Fruit fly (Drosophila melanogaster) whole organism, prepupa: Measurements from ENCODE around the gene Ent1.

ENCODE experiments used
- Blimp-1 ChIP-seq: fragments of 200-800 bp; sonication (Bioruptor generic); optimal IDR thresholded peaks from 3 replicates; lab custom pipeline; 2017; ENCODE audit warnings: missing biosample characterization, missing genetic modification characterization, mild to moderate bottlenecking, moderate library complexity, missing genetic modification reagents
- CG10631 ChIP-seq: fragments of 200-800 bp; sonication (Bioruptor generic); optimal IDR thresholded peaks from 2 replicates; lab custom pipeline; 2016; ENCODE audit warnings: missing biosample characterization, missing genetic modification characterization
- CG11294 ChIP-seq: fragments of 200-800 bp; sonication (Bioruptor generic); IDR thresholded peaks from 2 replicates; pipeline ENCODE4 v1.3.6; 2022; ENCODE audit warnings: missing biosample characterization, missing genetic modification characterization
- CG15336 ChIP-seq: fragments of 200-800 bp; sonication (Bioruptor generic); IDR thresholded peaks from 2 replicates; pipeline ENCODE4 v1.3.6; 2022; ENCODE audit warnings: missing biosample characterization, missing genetic modification characterization
- CG1621 ChIP-seq: fragments of 200-800 bp; sonication (Bioruptor generic); optimal IDR thresholded peaks from 3 replicates; lab custom pipeline; 2018; ENCODE audit warnings: missing biosample characterization, mild to moderate bottlenecking, missing genetic modification characterization
- CG16779 ChIP-seq: fragments of 200-800 bp; sonication (Bioruptor generic); optimal IDR thresholded peaks from 3 replicates; lab custom pipeline; 2017; ENCODE audit warnings: missing biosample characterization, mild to moderate bottlenecking, missing genetic modification characterization
- CG31627 ChIP-seq: fragments of 200-800 bp; sonication (Bioruptor generic); optimal IDR thresholded peaks from 3 replicates; lab custom pipeline; 2016; ENCODE audit warnings: missing biosample characterization, missing genetic modification characterization
- CG32006 ChIP-seq: fragments of 200-800 bp; sonication (Bioruptor generic); optimal IDR thresholded peaks from 3 replicates; lab custom pipeline; 2017; ENCODE audit warnings: missing biosample characterization, mild to moderate bottlenecking, missing genetic modification characterization
- CG34406 ChIP-seq: fragments of 200-800 bp; sonication (Bioruptor generic); optimal IDR thresholded peaks from 3 replicates; lab custom pipeline; 2016; ENCODE audit warnings: missing biosample characterization, missing genetic modification characterization
- CG3919 ChIP-seq: fragments of 200-800 bp; sonication (Bioruptor generic); optimal IDR thresholded peaks from 3 replicates; lab custom pipeline; 2016; ENCODE audit warnings: missing biosample characterization, missing genetic modification characterization
- CG4318 ChIP-seq: fragments of 200-800 bp; sonication (Bioruptor generic); optimal IDR thresholded peaks from 3 replicates; lab custom pipeline; 2017; ENCODE audit warnings: missing biosample characterization, mild to moderate bottlenecking, missing genetic modification characterization
- CG6163 ChIP-seq: fragments of 200-800 bp; sonication (Bioruptor generic); IDR thresholded peaks from 3 replicates; pipeline ENCODE4 v1.3.6; 2022; ENCODE audit warnings: missing biosample characterization, missing genetic modification characterization
- CG6792 ChIP-seq: fragments of 200-800 bp; sonication (Bioruptor generic); optimal IDR thresholded peaks from 3 replicates; lab custom pipeline; 2016; ENCODE audit warnings: missing biosample characterization, missing genetic modification characterization
- CG6854 ChIP-seq: fragments of 200-800 bp; sonication (Bioruptor generic); optimal IDR thresholded peaks from 2 replicates; lab custom pipeline; 2017; ENCODE audit warnings: missing biosample characterization, mild to moderate bottlenecking, missing genetic modification characterization
- CG8632 ChIP-seq: fragments of 200-800 bp; sonication (Bioruptor generic); optimal IDR thresholded peaks from 3 replicates; lab custom pipeline; 2016; ENCODE audit warnings: missing biosample characterization, missing genetic modification characterization
- Eip78C ChIP-seq: fragments of 200-800 bp; sonication (Bioruptor generic); peaks from one replicate; lab custom pipeline; 2016; ENCODE audit warnings: missing biosample characterization, missing genetic modification characterization
- Ets96B ChIP-seq: fragments of 200-800 bp; optimal IDR thresholded peaks from 2 replicates; lab custom pipeline; 2019; ENCODE audit warnings: missing biosample characterization, mild to moderate bottlenecking, missing genetic modification characterization, moderate library complexity
- Hr39 ChIP-seq: fragments of 200-800 bp; sonication (Bioruptor generic); optimal IDR thresholded peaks from 2 replicates; lab custom pipeline; 2016; ENCODE audit warnings: missing biosample characterization, missing genetic modification characterization
- Met ChIP-seq: fragments of 200-800 bp; sonication (Bioruptor generic); optimal IDR thresholded peaks from 3 replicates; lab custom pipeline; 2016; ENCODE audit warnings: missing biosample characterization, missing genetic modification characterization
- OdsH ChIP-seq: fragments of 200-800 bp; sonication (Bioruptor generic); optimal IDR thresholded peaks from 3 replicates; lab custom pipeline; 2016; ENCODE audit warnings: missing biosample characterization, missing genetic modification characterization
- Sox15 ChIP-seq: fragments of 200-800 bp; sonication (Bioruptor generic); optimal IDR thresholded peaks from 3 replicates; lab custom pipeline; 2016; ENCODE audit warnings: missing biosample characterization, missing genetic modification characterization
- achi ChIP-seq: fragments of 200-800 bp; sonication (Bioruptor generic); optimal IDR thresholded peaks from 3 replicates; lab custom pipeline; 2016; ENCODE audit warnings: missing biosample characterization, missing genetic modification characterization
- acj6 ChIP-seq: fragments of 200-800 bp; sonication (Bioruptor generic); optimal IDR thresholded peaks from 3 replicates; lab custom pipeline; 2016; ENCODE audit warnings: missing biosample characterization, missing genetic modification characterization
- cyc ChIP-seq: fragments of 200-800 bp; sonication (Bioruptor generic); optimal IDR thresholded peaks from 3 replicates; lab custom pipeline; 2016; ENCODE audit warnings: missing biosample characterization, missing genetic modification characterization
- dac ChIP-seq: fragments of 200-800 bp; sonication (Bioruptor generic); optimal IDR thresholded peaks from 2 replicates; lab custom pipeline; 2017; ENCODE audit warnings: missing biosample characterization, mild to moderate bottlenecking, missing genetic modification characterization
- dsx ChIP-seq: fragments of 200-800 bp; optimal IDR thresholded peaks from 3 replicates; lab custom pipeline; 2019; ENCODE audit warnings: missing biosample characterization, mild to moderate bottlenecking, missing genetic modification characterization, moderate library complexity; ENCODE audit not compliant: poor library complexity, severe bottlenecking
- eg ChIP-seq: fragments of 200-800 bp; sonication (Bioruptor generic); IDR thresholded peaks from 3 replicates; pipeline ENCODE4 v1.3.6; 2022; ENCODE audit warnings: missing biosample characterization, missing genetic modification characterization
- esn ChIP-seq: fragments of 200-800 bp; sonication (Bioruptor generic); optimal IDR thresholded peaks from 2 replicates; lab custom pipeline; 2016; ENCODE audit warnings: missing biosample characterization, mild to moderate bottlenecking, missing genetic modification characterization, moderate library complexity
- fd59A ChIP-seq: fragments of 200-800 bp; sonication (Bioruptor generic); optimal IDR thresholded peaks from 2 replicates; lab custom pipeline; 2017; ENCODE audit warnings: missing biosample characterization, mild to moderate bottlenecking, missing genetic modification characterization, missing genetic modification reagents
- fd85E ChIP-seq: fragments of 200-800 bp; sonication (Bioruptor generic); optimal IDR thresholded peaks from 3 replicates; lab custom pipeline; 2016; ENCODE audit warnings: missing biosample characterization, missing genetic modification characterization
- lz ChIP-seq: fragments of 200-800 bp; sonication (Bioruptor generic); optimal IDR thresholded peaks from 3 replicates; lab custom pipeline; 2016; ENCODE audit warnings: missing biosample characterization, missing genetic modification characterization
- net ChIP-seq: fragments of 200-800 bp; sonication (Bioruptor generic); optimal IDR thresholded peaks from 3 replicates; lab custom pipeline; 2016; ENCODE audit warnings: missing biosample characterization, missing genetic modification characterization
- pdm3 ChIP-seq: fragments of 200-800 bp; sonication (Bioruptor generic); optimal IDR thresholded peaks from 3 replicates; lab custom pipeline; 2016; ENCODE audit warnings: missing biosample characterization, missing genetic modification characterization
- salr ChIP-seq, 2 experiments: fragments of 200-800 bp; sonication (Bioruptor generic); optimal IDR thresholded peaks; 3 replicates each; lab custom pipeline; 2016 to 2018; ENCODE audit warnings: missing biosample characterization in 2 of 2, missing genetic modification characterization in 2 of 2, mild to moderate bottlenecking in 1 of 2
- topi ChIP-seq: fragments of 200-800 bp; sonication (Bioruptor generic); optimal IDR thresholded peaks from 3 replicates; lab custom pipeline; 2016; ENCODE audit warnings: missing biosample characterization, missing genetic modification characterization
- vri ChIP-seq: fragments of 200-800 bp; sonication (Bioruptor generic); optimal IDR thresholded peaks from 3 replicates; lab custom pipeline; 2016; ENCODE audit warnings: missing biosample characterization, mild to moderate bottlenecking, missing genetic modification characterization

Gene Ent1

DNA sequence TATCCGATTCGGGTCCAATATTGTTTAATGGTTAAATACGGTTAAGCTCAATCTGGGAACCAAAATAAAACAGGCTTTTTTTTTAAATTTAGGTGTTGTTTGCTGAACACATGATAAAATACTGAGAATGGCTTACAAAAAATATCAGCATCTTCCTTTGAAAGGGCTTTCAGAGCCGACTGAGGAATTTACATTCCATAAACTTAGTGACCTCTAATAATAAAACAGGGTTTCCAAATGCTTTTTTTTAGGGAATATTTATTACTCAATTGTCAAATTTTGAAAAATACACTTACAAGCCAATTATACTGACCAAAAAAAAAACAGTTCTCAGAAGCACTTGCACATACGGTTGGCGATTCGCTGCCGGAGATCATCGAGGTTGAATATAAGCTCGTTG, 28.0 kb downstream of the Ent1 start, which contains the start of gene CG43755:
CG43755 (minus strand) TSS at position 101 of the 400 bp plus-strand sequence.
- TF ChIP-seq vri (GFP tag; lab: Kevin White, UChicago) = no peak
- TF ChIP-seq CG3919 (GFP tag; lab: Kevin White, UChicago) = no peak
- TF ChIP-seq CG6792 = no peak
- no peak for TF ChIP-seq Blimp-1 (GFP tag; lab: Kevin White, UChicago)
- no peak for TF ChIP-seq CG16779 (tag; lab: Kevin White, UChicago)
- TF ChIP-seq CG15336 (GFP tag; lab: Robert Waterston, UW) = no peak
- no peak for TF ChIP-seq fd59A (GFP tag; lab: Kevin White, UChicago)
- no peak for TF ChIP-seq CG8632
- no peak for TF ChIP-seq net (GFP tag; lab: Kevin White, UChicago)
- no peak for TF ChIP-seq CG10631 (GFP tag; lab: Kevin White, UChicago)
- no peak for TF ChIP-seq salr (GFP tag; optimal IDR thresholded peaks at IDR 0.05; lab: Kevin White, UChicago)
- no peak for TF ChIP-seq Sox15 (GFP tag; lab: Kevin White, UChicago)

DNA sequence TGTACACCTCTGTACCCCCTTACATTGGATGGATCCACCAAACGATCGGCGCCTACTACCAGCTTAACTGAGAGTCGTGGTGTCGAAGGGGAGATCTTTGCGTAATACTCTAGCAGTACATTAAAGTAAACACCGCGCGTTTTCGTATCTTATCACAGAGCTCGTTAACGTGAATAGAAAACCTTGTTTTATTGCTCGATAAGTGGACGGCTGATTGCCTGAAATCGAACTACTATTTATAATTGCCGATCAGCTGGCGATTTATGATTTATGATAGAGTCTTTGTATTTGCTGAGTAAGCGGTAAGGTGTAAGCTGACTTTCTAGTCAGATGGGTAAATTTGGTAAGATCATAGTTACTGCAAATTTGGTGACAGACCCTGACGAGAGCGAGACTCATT, 34.8 kb downstream of the Ent1 start:
- TF ChIP-seq dac (GFP tag; lab: Kevin White, UChicago) = no peak
- TF ChIP-seq fd85E (GFP tag; lab: Kevin White, UChicago) = no peak

DNA sequence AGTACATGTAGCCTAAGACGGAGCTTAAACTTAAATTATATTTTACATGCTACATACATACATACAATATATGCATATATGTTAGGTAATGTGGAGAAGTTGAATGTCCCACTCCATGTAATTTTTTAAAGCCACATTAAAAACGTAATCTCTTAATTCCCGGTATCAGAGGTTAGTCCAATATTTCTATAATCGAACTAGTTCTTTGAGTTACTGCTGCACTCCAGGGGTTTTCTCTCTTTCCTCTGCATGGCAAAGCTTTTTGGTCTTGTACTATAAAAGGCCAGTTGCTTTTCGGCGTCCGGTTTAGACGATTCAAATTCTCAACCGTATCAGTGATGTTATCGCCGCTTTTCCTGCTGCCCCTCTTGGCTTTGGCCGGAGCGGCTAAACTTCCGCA, 35.9 kb downstream of the Ent1 start, which contains the start of gene CG33127:
CG33127 (plus strand) TSS at position 309 of the 400 bp plus-strand sequence.
- TF ChIP-seq dsx (GFP tag; lab: Kevin White, UChicago) (no peak), vri (GFP tag; lab: Kevin White, UChicago) (no peak), Ets96B (tag; lab: Kevin White, UChicago) (no peak), CG31627 (GFP tag; lab: Kevin White, UChicago) (no peak), pdm3 (GFP tag; lab: Kevin White, UChicago) (no peak), esn (GFP tag; lab: Kevin White, UChicago) (no peak), net (GFP tag; lab: Kevin White, UChicago) (no peak), CG32006 (no peak), achi (no peak), CG4318 (GFP tag; lab: Kevin White, UChicago) (no peak), lz (GFP tag; lab: Kevin White, UChicago) (no peak), OdsH (no peak), CG6163 (GFP tag; lab: Robert Waterston, UW) (no peak), CG10631 (GFP tag; lab: Kevin White, UChicago) (no peak), Eip78C (GFP tag; lab: Kevin White, UChicago) (no peak), Met (GFP tag; lab: Kevin White, UChicago) (no peak), Hr39 (GFP tag; lab: Kevin White, UChicago) (no peak)

DNA sequence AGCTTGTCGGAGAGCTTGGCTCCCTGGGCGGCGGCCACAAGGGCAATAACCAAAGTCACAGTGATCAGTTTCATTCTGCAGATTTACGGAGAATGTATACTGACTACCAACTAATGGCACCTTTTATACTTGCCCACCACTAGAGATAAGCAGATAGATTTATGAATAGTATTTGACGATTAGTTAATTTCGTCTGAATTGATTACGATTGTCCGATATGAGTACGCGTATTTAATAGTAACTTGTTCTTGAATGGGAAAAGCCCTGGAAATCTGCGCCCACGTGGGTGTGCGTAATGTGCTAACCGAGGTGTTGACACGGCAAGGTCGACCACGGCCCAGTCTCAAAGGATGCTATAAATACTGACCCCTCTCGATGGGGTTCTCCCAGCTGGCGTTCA, 36.5 kb downstream of the Ent1 start, which contains the start of gene CG11911:
CG11911 (minus strand) TSS at position 101 of the 400 bp plus-strand sequence.
- TF ChIP-seq Hr39 (GFP tag; lab: Kevin White, UChicago) (no peak), CG31627 (GFP tag; lab: Kevin White, UChicago) (no peak), CG16779 (tag; lab: Kevin White, UChicago) (no peak), CG11294 (GFP tag; lab: Robert Waterston, UW) (no peak), CG34406 (GFP tag; lab: Kevin White, UChicago) (no peak), cyc (GFP tag; lab: Kevin White, UChicago) (no peak), eg (no peak), acj6 (GFP tag; lab: Kevin White, UChicago) (no peak), topi (GFP tag; lab: Kevin White, UChicago) (no peak), CG6854 (GFP tag; lab: Kevin White, UChicago) (no peak), Met (GFP tag; lab: Kevin White, UChicago) (no peak), net (GFP tag; lab: Kevin White, UChicago) (no peak), Eip78C (GFP tag; lab: Kevin White, UChicago) (no peak), Sox15 (GFP tag; lab: Kevin White, UChicago) (no peak), CG1621 (tag; lab: Kevin White, UChicago) (no peak), CG10631 (GFP tag; lab: Kevin White, UChicago) (no peak)
